Worm (Caenorhabditis elegans) whole organism, L1 larva: Measurements from ENCODE around the gene immt-1.

Experiments
- C34B4.2 ChIP-seq: sonication (generic microtip); optimal IDR thresholded peaks from 2 replicates; lab custom pipeline; 2017; ENCODE audit warnings: mild to moderate bottlenecking, missing genetic modification characterization, missing compliant biosample characterization
- ces-1 ChIP-seq: fragments of 150-350 bp; optimal IDR thresholded peaks from 2 replicates; lab custom pipeline; 2014; ENCODE audit warnings: missing biosample characterization, missing genetic modification reagents, missing genetic modification characterization
- elt-3 ChIP-seq, 6 experiments: fragments of 150-350 bp in 1 of 6; sonication (generic microtip); optimal IDR thresholded peaks; 2 replicates each; lab custom pipeline; 2017 to 2018; ENCODE audit warnings: missing biosample characterization in 6 of 6, missing genetic modification characterization in 6 of 6, inconsistent platforms in 1 of 6
- lin-15B ChIP-seq: fragments of 150-350 bp; sonication (generic microtip); optimal IDR thresholded peaks from 3 replicates; lab custom pipeline; 2014; ENCODE audit warnings: missing biosample characterization, missing genetic modification characterization
- mdl-1 ChIP-seq, 2 experiments: fragments of 150-350 bp; optimal IDR thresholded peaks; 2 replicates each; lab custom pipeline; 2014 to 2017; ENCODE audit warnings: missing biosample characterization in 2 of 2, missing genetic modification characterization in 2 of 2, inconsistent platforms in 1 of 2
- sox-4 ChIP-seq: sonication (generic microtip); optimal IDR thresholded peaks from 2 replicates; lab custom pipeline; 2016; ENCODE audit warnings: missing genetic modification characterization, missing compliant biosample characterization
- unc-130 ChIP-seq: fragments of 150-350 bp; optimal IDR thresholded peaks from 2 replicates; lab custom pipeline; 2017; ENCODE audit warnings: missing biosample characterization, missing genetic modification characterization, inconsistent platforms
- unc-98 ChIP-seq: fragments of 200-800 bp; sonication (Bioruptor generic); IDR thresholded peaks from 2 replicates; pipeline ENCODE4 v1.3.6; 2022; ENCODE audit warnings: missing genetic modification characterization, missing compliant biosample characterization

ce11 chrX:2705809-2706378 lies 18.9 kb upstream of the immt-1 start, which contains the start of gene igcm-3:
- TF ChIP-seq elt-3 (tag; optimal IDR thresholded peaks at IDR 0.05; lab: Kevin White, UChicago) (no peak), ces-1 (GFP tag; lab: Kevin White, UChicago) (no peak), unc-98 (GFP tag; lab: Robert Waterston, UW) (no peak), C34B4.2 (no peak), unc-130 (tag; lab: Kevin White, UChicago) (no peak), sox-4 (tag; lab: Kevin White, UChicago) (no peak), lin-15B (tag; lab: Kevin White, UChicago) (no peak), mdl-1 (tag; optimal IDR thresholded peaks at IDR 0.05; lab: Kevin White, UChicago) (no peak)
